Worm (Caenorhabditis elegans): Measurements from ENCODE around the gene nhr-133.
A peak's percentile ranks its signal among the peaks of the same experiment; 100 is the strongest.

Gene nhr-133

DNA sequence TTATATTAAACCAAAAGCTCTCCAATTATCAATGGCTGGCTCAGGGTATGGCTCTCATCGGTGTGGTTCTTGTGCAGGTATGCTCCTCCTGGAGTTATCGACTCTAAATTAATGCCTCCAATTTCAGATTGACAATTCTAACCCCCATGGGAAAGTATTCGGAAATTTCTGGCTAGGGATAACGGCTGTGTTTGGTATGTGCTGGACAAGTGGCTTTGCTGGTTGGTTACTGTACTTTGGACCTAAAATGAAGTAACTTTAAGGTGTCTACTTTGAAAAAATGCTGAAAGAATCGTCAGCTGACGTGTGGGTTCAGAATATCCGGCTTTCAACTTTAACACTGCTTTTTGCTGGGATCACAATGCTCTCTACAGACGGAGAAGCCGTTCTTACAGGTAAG lies 5.0 kb upstream of the nhr-133 start:
- no peak for TF ChIP-seq elt-1 (tag; optimal IDR thresholded peaks at IDR 0.05)
- no peak for TF ChIP-seq sma-9 (GFP tag; optimal IDR thresholded peaks at IDR 0.05)
- no peak for TF ChIP-seq sma-9 (tag; optimal IDR thresholded peaks at IDR 0.05)
- no peak for TF ChIP-seq unc-62 (GFP tag; optimal IDR thresholded peaks at IDR 0.05)
- TF ChIP-seq unc-55 (GFP tag; optimal IDR thresholded peaks at IDR 0.05), result no peak
- TF ChIP-seq ztf-1 (GFP tag; conservative IDR thresholded peaks at IDR 0.05), result no peak
- TF ChIP-seq unc-39 (tag; optimal IDR thresholded peaks at IDR 0.05), result no peak
- no peak for TF ChIP-seq nhr-129 (tag; optimal IDR thresholded peaks at IDR 0.05)
- no peak for TF ChIP-seq ama-1 (optimal IDR thresholded peaks at IDR 0.05)
- no peak for TF ChIP-seq nhr-6 (tag; optimal IDR thresholded peaks at IDR 0.05)
- TF ChIP-seq F13H6.1 (tag; optimal IDR thresholded peaks at IDR 0.05), result no peak
- no peak for TF ChIP-seq snpc-4 (tag; optimal IDR thresholded peaks at IDR 0.05)
- TF ChIP-seq elt-3 (tag; optimal IDR thresholded peaks at IDR 0.05), result no peak
- no peak for TF ChIP-seq R02D3.7 (tag; optimal IDR thresholded peaks at IDR 0.05)
- TF ChIP-seq ceh-16 (tag; optimal IDR thresholded peaks at IDR 0.05), result no peak
- no peak for TF ChIP-seq nhr-21 (tag; optimal IDR thresholded peaks at IDR 0.05)
- TF ChIP-seq ztf-4 (tag; optimal IDR thresholded peaks at IDR 0.05), result no peak
- no peak for TF ChIP-seq mab-5 (tag; optimal IDR thresholded peaks at IDR 0.05)
- TF ChIP-seq lsy-2 (tag; optimal IDR thresholded peaks at IDR 0.05), result no peak

DNA sequence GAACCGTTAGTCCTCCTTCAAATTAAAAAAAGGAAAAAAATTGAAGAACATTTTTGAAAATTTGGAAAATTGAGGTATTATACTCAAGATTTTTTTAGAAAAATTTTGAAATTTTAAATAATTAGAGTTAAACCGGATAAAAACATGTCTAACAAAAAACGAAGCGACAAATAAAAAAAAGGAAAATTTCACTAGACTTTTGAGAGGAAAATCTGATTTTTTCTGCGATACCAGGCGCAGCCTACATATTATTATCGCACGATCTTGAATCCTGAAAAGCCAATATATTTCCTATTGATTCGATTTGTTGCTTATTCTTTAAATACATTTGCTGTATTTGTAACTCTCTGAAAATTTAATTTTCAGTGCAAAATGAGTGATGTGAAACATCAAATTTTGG lies 3.4 kb upstream of the nhr-133 start, which contains the start of gene nstp-8:
nstp-8 (plus strand) TSS at position 301 of the 400 bp plus-strand sequence.
- TF ChIP-seq crh-2 (tag; optimal IDR thresholded peaks at IDR 0.05) (no peak), blmp-1 (tag; optimal IDR thresholded peaks at IDR 0.05; ENCODE audit: insufficient read depth) (no peak), lsy-2 (tag; optimal IDR thresholded peaks at IDR 0.05) (no peak), aly-2 (tag; optimal IDR thresholded peaks at IDR 0.05) (no peak), gmeb-1 (tag; optimal IDR thresholded peaks at IDR 0.05) (no peak), sma-3 (GFP tag; optimal IDR thresholded peaks at IDR 0.05) (no peak), sma-9 (GFP tag; optimal IDR thresholded peaks at IDR 0.05) (no peak), sma-9 (tag; optimal IDR thresholded peaks at IDR 0.05) (no peak), ama-1 (optimal IDR thresholded peaks at IDR 0.05) (no peak), nhr-129 (tag; optimal IDR thresholded peaks at IDR 0.05) (no peak), ztf-1 (GFP tag; conservative IDR thresholded peaks at IDR 0.05) (no peak), mdl-1 (tag; optimal IDR thresholded peaks at IDR 0.05) (no peak), lin-11 (tag; optimal IDR thresholded peaks at IDR 0.05) (no peak)

DNA sequence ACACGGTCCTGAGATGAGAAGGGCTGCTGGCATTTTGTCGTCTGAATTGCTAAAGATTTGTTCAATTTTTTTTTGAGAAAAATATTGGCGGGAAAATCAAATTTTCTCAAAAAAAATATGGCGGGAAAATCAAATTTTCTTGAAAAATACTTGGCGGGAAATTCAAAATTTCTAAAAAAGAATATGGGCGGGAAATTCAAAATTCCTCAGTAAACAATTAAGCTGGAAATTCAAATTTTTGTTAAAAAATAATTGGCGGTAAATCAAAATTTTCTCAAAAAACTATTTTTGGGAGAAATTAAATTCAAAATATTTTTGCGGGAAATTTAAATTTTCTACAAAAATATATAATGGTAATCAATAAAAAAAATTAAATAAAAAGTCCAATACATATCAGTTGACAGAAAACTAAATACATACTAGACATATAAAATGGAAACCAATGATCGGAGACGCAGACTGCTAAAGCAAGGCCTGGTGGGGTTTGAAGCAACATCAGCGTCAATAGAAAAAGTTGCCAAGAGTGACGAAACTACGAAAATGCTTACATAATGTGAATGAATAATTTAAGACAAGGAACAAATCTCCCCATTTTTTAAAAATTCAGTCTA lies 2.6 kb upstream of the nhr-133 start, which contains the start of gene nhr-184:
nhr-184 (minus strand) TSS at position 51 of the 611 bp plus-strand sequence.
- TF ChIP-seq blmp-1 (tag; optimal IDR thresholded peaks at IDR 0.05; ENCODE audit: insufficient read depth) (no peak), nhr-21 (tag; optimal IDR thresholded peaks at IDR 0.05) (no peak), skn-1 (tag; optimal IDR thresholded peaks at IDR 0.05) (no peak), ceh-82 (tag; optimal IDR thresholded peaks at IDR 0.05) (no peak), lsy-2 (tag; optimal IDR thresholded peaks at IDR 0.05) (peak in 1 of 2 experiments; percentile 21), snpc-4 (tag; optimal IDR thresholded peaks at IDR 0.05) (no peak), gmeb-1 (tag; optimal IDR thresholded peaks at IDR 0.05) (peak; percentile 2), sma-9 (GFP tag; optimal IDR thresholded peaks at IDR 0.05) (peak; percentile 35), sma-9 (tag; optimal IDR thresholded peaks at IDR 0.05) (no peak), elt-1 (tag; optimal IDR thresholded peaks at IDR 0.05) (no peak), F13H6.1 (tag; optimal IDR thresholded peaks at IDR 0.05) (no peak), sma-3 (GFP tag; optimal IDR thresholded peaks at IDR 0.05) (no peak), fos-1 (tag; optimal IDR thresholded peaks at IDR 0.05) (peak; percentile 56), crh-2 (tag; optimal IDR thresholded peaks at IDR 0.05) (no peak), unc-55 (GFP tag; optimal IDR thresholded peaks at IDR 0.05) (peak; percentile 30), elt-3 (tag; optimal IDR thresholded peaks at IDR 0.05) (no peak), nhr-11 (tag; optimal IDR thresholded peaks at IDR 0.05) (no peak)

DNA sequence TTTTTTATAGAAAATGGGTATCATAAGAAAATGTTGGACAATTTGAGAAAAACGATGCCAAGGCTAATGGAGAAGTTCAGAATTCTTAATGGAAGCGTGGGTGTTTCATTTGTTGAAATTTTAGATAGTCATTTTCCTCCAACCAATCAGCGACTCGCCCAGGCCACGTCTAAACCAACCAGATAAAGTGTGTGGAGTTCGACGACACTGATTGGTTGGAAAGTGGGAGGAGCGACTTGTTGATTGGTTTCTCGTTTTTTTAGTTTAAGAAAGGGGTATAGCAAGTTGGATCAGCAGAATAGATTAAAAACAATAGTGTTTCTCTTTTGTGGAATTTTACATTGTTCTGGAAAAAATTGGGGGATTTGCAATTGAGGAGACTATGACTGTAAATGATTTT lies 4.4 kb downstream of the nhr-133 start:
- TF ChIP-seq ztf-11 (tag; optimal IDR thresholded peaks at IDR 0.05) (no peak), nhr-77 (tag; optimal IDR thresholded peaks at IDR 0.05) (no peak), ztf-4 (tag; optimal IDR thresholded peaks at IDR 0.05) (no peak), C34F6.9 (tag; optimal IDR thresholded peaks at IDR 0.05) (no peak), gmeb-1 (tag; optimal IDR thresholded peaks at IDR 0.05) (no peak), nhr-129 (tag; optimal IDR thresholded peaks at IDR 0.05) (no peak), egl-27 (tag; optimal IDR thresholded peaks at IDR 0.05) (no peak)

DNA sequence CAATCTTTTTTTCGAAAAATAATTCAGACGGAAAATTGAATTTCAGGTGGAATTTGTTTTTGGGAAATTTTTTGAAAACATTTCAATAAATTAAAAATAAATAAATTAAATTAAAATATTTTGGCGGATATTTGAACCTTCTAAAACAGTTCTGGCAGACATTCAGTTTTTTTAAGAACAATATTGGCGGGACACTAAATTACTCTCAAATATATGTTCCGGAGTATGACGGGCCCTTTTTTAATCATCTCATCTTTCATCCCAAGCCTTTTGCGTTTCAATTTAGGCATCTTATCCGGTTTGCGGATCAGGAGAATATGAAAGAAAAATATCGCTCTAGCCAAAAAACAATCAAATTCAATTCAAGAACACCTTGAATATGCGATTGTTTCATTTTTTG lies 5.1 kb downstream of the nhr-133 start, which contains the start of gene svh-11:
svh-11 (plus strand) TSS at position 301 of the 400 bp plus-strand sequence.
- TF ChIP-seq aly-2 (tag; optimal IDR thresholded peaks at IDR 0.05) (no peak), ztf-4 (tag; optimal IDR thresholded peaks at IDR 0.05) (no peak), mbf-1 (tag; optimal IDR thresholded peaks at IDR 0.05) (no peak), R02D3.7 (tag; optimal IDR thresholded peaks at IDR 0.05) (no peak), fos-1 (tag; optimal IDR thresholded peaks at IDR 0.05) (no peak), nhr-129 (tag; optimal IDR thresholded peaks at IDR 0.05) (no peak), egl-27 (tag; optimal IDR thresholded peaks at IDR 0.05) (no peak), ama-1 (optimal IDR thresholded peaks at IDR 0.05) (no peak), mdl-1 (tag; optimal IDR thresholded peaks at IDR 0.05) (no peak), sma-9 (GFP tag; optimal IDR thresholded peaks at IDR 0.05) (no peak), sma-9 (tag; optimal IDR thresholded peaks at IDR 0.05) (no peak), crh-2 (tag; optimal IDR thresholded peaks at IDR 0.05) (no peak), nhr-21 (tag; optimal IDR thresholded peaks at IDR 0.05) (no peak)
